Worm (Caenorhabditis elegans) whole organism, dauer: Measurements from ENCODE around the gene nspe-8.
"Not testable (repeated sequence)": the region's sequence is repeated elsewhere in the genome, so short reads cannot be mapped to it uniquely, and the experiment has no call there.

ENCODE experiments used
- unc-62 ChIP-seq: sonication (generic microtip); optimal IDR thresholded peaks from 2 replicates; lab custom pipeline; 2017; ENCODE audit warnings: missing biosample characterization, missing genetic modification reagents, missing genetic modification characterization

nspe-8 gene

DNA sequence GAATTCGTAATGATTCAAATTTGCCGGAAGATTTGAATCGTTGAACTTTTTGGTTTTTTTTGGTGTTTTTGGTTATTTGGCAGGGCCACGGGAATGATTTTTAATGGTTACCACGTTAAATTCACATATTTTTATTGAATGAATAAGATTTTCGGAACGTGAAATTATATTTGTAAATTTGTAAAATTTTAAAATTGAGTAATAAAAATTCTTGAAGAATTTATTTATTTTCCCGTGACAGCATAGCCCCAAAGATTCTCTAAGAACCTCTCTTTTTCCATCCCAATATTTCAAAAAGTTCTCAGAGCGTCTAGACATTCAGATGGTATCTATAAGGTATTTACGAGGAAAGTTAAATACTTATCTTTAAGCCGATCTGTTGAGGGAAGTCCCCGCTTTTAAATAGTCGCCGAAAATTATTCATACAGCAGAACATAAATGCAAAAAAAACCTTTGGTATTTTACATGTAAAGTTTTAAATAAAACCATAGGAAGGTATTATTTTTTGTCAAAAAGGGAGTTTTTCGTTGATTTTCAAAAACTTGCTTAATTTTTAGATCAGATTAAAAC is 13.1 kb upstream of the nspe-8 start, which contains the start of gene Y38E10A.17:
Gene Y38E10A.17, minus strand, starts transcription at position 51 of the 570 bp plus-strand sequence.
- TF ChIP-seq unc-62: no peak

DNA sequence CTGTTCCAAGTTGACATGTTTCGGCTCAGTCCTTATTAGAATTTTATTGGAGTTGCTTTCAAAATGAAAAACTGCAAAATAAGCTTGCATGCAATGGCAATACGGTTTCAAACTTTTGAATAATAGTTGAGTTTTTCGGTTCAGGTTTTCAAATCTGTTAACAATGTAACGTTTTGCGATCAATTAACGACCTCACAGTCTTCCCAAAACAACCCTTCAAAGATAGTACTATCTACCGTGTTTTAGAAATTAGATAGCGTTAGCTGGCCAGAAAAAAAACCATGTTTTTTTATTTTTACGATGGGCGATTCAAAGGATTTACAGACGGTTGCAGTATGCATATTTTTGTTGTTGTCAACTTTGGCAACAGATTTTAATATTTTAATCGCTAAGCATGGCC is 9.1 kb upstream of the nspe-8 start, which contains the start of gene Y38E10A.34:
Gene Y38E10A.34, plus strand, starts transcription at position 301 of the 400 bp plus-strand sequence.
- TF ChIP-seq unc-62: no peak

DNA sequence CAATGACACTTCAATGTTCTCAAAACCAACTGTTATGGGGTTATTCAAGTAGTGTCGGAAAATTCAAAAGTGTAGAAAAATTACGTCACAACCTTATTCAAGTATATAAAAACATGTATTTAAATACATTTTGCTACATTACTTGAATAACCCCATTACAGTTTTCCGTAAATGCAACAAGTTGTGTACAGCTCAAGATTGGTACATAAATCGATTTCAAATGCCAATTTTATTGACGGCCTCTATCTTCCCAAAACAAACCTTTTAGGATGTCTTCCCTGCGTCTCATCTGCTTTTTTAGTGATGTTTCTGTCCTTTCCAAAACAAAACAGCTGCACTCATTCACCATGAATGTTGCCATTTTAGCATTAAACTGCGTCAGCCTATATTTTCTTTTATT is 7.6 kb upstream of the nspe-8 start, which contains the start of gene Y38E10A.28:
Gene Y38E10A.28, plus strand, starts transcription at position 301 of the 400 bp plus-strand sequence.
- TF ChIP-seq unc-62: no peak

DNA sequence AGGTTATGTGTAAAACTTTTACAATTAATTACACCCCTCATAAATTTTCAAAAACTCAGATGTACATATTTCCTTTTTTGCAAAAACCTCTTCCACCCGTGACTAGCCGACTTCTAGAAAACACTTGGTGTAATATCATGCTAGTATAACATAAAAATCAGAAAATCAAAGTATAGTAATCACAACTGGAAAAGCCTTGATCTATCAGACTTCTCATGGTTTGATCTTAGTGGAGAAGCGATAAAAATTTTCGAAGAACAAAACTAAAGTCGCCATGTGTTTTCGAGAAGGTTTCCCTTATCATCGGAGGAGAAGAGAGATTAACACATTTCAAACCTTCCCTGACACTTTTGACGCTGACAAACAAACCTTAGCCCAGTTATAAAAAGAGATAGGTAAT is 6.8 kb upstream of the nspe-8 start, which contains the start of gene nspe-5:
Gene nspe-5, plus strand, starts transcription at position 301 of the 400 bp plus-strand sequence.
- TF ChIP-seq unc-62: no peak

DNA sequence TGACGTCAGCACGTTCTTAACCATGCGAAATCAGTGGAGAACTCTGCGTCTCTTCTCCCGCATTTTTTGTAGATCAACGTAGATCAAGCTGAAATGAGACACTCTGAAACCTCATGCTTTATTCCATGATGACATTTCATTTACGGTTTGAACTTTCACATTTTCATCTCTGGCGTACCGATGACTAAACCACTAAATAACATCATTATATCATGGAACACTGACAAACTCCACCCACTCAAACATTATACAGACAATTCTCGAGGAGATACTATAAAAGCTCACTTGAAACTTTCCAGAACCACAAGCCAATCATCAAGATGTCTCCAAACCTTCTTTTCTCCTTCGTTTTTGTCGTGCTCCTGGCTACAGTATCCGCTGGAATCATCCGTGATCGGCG is 5.1 kb upstream of the nspe-8 start, which contains the start of gene nspe-7:
Gene nspe-7, plus strand, starts transcription at position 301 of the 400 bp plus-strand sequence.
- TF ChIP-seq unc-62: no peak

DNA sequence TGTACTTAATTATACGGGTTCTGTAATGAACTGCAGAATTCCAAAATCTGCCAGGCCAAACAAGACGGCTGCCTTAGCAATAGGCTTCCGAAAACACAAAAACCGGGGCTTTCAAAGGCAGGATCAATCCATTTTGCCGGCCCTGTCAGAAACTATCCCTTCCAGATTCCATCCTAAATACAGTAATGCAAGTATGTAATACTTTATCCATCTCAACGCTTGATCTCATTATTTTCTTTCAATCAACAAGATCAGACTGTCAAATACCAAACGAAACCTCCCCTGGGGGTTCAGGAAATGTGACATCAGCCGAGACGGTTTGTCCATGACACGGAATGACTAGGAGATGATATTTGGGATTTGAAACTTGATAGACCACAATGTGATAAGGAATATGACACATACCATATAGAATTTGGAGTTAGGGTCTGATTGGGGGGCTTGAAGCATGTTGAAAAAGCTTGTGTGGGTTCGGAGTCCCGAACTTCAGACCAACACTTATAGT is 4.4 kb upstream of the nspe-8 start:
- TF ChIP-seq unc-62: no peak

DNA sequence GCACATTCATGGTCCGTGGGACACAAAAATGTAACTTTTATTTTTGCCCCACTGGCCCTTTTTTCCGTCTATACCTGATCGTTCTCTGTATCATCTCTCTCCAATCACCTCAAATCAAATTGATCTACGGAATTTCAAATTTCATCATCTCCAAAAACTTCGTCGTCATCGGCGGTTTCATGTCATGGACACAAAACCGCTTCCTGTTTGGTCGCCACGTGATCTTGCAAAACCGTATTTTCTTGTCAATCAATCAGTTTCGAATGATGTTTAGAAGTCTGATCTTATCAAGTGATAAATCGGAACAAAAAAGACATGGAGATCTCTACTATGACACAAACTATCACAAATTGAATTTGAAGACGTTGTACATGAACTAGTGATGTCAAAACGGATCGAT is 3.9 kb upstream of the nspe-8 start:
- no peak for TF ChIP-seq unc-62

DNA sequence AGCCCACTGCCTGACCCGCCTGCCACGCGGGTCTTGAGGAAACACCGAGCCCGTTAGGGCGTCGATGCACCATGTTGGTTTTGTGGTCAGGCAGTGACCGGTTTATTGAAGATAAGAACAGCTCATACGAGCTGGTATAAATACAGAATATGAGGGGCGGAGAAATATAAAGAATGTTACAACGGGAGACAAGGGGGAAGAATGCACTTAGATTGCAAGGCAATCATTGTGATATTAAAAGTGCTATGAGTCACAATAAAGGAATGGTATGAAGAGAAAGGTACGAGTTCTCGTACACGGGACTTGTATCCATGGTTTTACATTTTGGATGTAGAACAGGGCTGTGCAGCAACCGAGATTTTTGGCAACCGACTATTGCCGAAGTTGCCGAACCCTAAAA is 2.7 kb upstream of the nspe-8 start, which contains the start of gene Y38E10A.14:
Gene Y38E10A.14, minus strand, starts transcription at position 101 of the 400 bp plus-strand sequence.
- TF ChIP-seq unc-62: not testable (repeated sequence)

DNA sequence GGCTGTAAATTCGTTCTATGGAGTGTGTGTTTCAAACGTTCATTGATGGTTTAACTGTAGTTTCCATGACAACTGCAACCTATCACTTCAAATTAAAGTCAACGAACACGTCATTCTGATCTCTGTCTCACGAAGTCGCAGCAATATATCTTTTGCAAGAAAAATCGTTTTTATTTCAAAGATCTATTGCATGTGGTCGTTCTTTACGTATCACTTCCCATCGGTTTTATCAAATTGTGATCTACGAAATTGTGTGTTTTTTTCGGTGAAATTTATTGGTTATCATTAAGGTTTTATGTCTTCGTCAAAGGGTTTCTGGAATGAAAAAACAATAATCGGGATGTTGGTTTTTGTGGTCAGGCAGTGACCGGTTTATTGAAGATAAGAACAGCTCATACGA is 1.1 kb upstream of the nspe-8 start:
- no peak for TF ChIP-seq unc-62

DNA sequence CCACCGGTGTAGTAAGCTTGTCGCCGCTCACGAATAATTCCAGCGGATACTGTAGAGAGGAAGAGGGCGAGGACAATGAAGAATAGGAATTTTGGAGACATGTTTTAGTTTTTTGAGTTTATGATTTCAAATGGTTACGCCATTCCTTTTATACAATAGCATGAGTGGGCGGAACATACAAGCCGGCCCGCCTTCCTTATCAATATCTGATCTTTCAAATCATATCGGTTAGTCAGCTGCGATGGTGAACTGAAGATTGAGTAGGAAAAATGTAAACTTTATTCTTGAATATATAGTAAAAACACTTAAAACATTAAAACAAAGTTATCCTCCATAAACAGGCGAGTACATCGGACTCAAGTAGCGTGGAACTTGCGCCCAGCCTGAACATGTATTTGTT is 994 bp downstream of the nspe-8 start, which contains the start of gene nspe-1:
Gene nspe-1, minus strand, starts transcription at position 101 of the 400 bp plus-strand sequence.
- no peak for TF ChIP-seq unc-62

DNA sequence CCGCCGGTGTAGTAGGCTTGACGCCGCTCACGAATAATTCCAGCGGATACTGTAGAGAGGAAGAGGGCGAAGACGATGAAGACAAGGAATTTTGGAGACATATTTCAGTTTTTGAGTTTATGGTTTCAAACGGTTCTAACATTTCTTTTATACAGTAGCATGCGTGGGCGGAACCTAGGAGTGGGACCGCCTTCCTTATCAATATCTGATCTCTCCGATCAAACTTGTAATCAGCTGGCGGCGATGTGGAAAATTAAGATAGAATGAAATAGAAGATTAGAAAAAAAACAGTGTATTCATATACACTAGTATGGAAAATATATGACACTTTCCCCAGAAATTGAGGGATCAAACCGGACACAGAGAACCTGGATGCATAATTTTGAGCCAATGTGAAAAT is 2.5 kb downstream of the nspe-8 start, which contains the start of gene nspe-2:
Gene nspe-2, minus strand, starts transcription at position 101 of the 400 bp plus-strand sequence.
- TF ChIP-seq unc-62: no peak

DNA sequence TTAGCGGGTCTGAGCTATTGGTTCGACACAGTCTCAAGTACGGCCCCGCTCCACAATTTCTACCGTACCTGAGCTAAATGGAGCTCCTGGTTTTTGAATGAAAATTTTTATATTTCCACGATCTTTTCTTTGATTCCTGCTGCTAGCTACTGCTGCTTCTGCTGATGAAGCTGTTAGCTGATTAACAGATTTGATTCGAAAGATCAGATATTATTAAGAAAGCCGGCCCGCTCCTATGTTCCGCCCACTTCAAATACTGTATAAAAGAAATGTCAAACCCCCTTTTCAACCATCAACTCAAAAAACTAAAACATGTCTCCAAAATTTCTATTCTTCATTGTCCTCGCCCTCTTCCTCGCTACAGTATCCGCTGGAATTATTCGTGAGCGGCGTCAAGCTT is 4.2 kb downstream of the nspe-8 start, which contains the start of gene nspe-3:
Gene nspe-3, plus strand, starts transcription at position 301 of the 400 bp plus-strand sequence.
- no peak for TF ChIP-seq unc-62

DNA sequence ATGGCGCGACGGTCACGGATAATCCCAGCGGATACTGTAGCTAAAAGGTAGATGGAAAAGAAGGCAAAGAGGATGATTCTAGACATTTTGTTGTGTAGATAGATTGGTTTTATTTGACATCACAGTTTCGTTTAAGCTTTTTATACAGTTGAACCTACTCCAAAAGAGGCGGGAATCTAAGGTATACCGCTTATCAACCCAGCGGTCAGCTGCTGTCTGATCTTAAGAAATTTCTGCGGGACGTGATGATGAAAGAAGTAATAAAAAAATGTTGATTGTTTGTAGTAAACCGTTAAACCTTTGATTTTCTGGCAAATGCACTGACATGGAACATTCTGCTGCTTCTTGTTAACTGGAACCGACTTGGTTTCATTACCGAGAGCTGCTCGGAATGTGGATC is 5.7 kb downstream of the nspe-8 start, which contains the start of gene nspe-6:
Gene nspe-6, minus strand, starts transcription at position 101 of the 400 bp plus-strand sequence.
- TF ChIP-seq unc-62: no peak

DNA sequence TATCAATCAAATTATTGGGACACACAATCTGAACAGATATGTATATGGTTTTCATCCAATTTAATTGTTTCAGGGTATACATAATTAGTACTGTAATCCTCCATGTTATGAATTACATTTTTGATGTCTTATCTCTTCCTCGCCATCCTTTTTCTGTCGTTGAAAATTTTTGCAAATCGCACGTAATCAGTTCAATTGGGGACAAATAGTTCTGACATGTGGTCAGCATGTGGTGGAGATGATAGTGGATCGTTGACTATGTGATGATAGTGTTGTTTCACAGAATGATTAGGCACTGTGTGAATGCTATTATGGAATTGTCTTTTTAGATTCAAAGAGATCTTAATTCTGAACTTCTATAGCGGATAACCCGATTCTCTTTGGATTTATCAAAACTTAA is 6.3 kb downstream of the nspe-8 start:
- no peak for TF ChIP-seq unc-62

DNA sequence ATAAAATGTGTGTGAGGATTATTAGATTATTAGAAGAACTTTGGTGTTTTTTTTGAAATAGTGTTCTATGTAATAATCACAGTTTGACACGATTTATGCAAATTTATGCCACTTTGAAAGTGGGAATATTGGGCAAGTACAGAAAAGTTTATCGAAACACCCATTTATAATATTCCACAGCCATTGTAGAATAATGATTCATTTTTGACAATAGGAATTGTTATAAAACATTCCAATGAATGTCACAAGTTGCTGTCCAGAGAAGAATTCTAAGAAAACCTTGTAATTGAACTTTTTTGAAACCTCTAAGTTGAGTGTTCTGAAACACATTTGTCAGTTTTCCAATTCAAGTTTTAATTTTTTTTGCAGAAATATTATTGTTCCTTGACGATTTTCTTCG is 9.5 kb downstream of the nspe-8 start, which contains the start of gene nspe-4:
Gene nspe-4, plus strand, starts transcription at position 301 of the 400 bp plus-strand sequence.
- no peak for TF ChIP-seq unc-62

DNA sequence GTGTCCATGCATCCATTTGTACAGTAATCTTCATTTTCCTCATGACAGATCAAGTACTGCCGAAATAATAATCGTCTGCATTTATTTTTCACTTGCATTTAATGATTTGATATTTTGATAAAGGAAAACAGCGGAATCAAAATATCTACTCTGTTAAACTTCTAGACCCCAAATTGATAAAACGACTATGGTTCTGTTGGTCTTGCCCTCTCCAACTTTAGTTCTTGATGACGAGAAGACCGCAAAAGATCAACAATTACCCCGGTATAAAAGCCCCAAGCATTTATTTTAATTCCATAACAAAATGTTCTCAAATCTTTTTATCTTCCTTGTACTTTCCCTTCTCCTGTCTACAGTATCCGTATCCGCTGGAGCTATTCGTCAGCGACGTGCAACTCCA is 13.1 kb downstream of the nspe-8 start, which contains the start of gene Y38E10A.9:
Gene Y38E10A.9, plus strand, starts transcription at position 301 of the 400 bp plus-strand sequence.
- no peak for TF ChIP-seq unc-62

DNA sequence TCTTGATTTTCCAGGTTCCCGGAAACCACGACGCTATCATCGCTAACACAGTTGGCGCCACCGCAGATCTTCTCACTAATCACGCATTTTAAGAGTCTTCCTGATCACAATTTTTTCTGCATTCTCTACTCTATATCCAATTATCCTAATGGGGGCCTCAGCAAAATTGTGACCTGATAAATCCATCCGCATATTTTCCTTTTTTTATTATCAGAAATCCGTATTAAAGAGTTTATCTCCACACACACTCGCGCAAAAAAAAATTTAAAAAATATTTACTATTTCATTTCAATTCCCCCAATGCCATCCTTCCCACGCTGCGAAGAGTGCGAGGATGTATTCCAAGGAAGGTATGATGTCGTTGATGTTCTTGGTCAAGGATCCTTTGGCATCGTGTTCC is 14.9 kb downstream of the nspe-8 start, which contains the start of gene Y38E10A.8:
Gene Y38E10A.8, plus strand, starts transcription at position 301 of the 400 bp plus-strand sequence.
- TF ChIP-seq unc-62: no peak

DNA sequence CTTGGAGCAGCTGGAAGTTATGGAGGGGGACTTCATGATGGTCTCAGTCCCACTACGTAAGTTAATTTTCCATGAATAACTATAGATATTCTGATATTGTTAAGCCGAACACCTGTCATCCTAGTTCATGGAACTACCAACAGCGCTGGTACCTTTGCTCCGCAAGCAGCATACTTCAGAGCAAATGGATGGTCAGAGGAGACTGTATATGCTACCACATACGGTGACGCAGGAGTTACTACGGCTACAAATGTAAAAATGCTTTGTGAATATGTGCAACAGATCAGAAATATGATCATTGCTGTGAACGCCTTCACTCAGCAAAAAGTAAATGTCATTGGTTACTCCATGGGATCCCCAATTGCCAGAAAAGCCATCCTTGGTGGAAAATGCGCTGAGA is 15.7 kb downstream of the nspe-8 start:
- no peak for TF ChIP-seq unc-62
